Worm (Caenorhabditis elegans): ENCODE data around the gene ram-5.
"Not testable (repeated sequence)": the region's sequence is repeated elsewhere in the genome, so short reads cannot be mapped to it uniquely, and the experiment has no call there.

- not testable (repeated sequence) for TF ChIP-seq flt-1 (GFP tag; IDR thresholded peaks at IDR 0.05); cog-1 (tag; optimal IDR thresholded peaks at IDR 0.05); tab-1 (GFP tag; IDR thresholded peaks at IDR 0.05); ztf-29 (GFP tag; IDR thresholded peaks at IDR 0.05); med-1 (GFP tag; optimal IDR thresholded peaks at IDR 0.05; ENCODE audit: insufficient read depth); ztf-23 (GFP tag; IDR thresholded peaks at IDR 0.05); klf-2 (GFP tag; conservative IDR thresholded peaks at IDR 0.05); ref-1 (GFP tag; conservative IDR thresholded peaks at IDR 0.05); T22C8.4 (GFP tag; IDR thresholded peaks at IDR 0.05)
Observed at ce11 chrX:14525081-14525324, 24.9 kb upstream of the ram-5 start, which contains the start of gene nspc-17.
